Worm (Caenorhabditis elegans) whole organism, L2 larva: ENCODE measurements around the gene ZC190.7.

Experiments
- R02D3.7 ChIP-seq: fragments of 150-350 bp; optimal IDR thresholded peaks from 2 replicates; lab custom pipeline; 2014; ENCODE audit warnings: missing biosample characterization, missing genetic modification characterization
- Y55F3AM.14 ChIP-seq: fragments of 200-800 bp; sonication (Bioruptor generic); optimal IDR thresholded peaks from 2 replicates; lab custom pipeline; 2018; ENCODE audit warnings: mild to moderate bottlenecking, missing genetic modification characterization, missing compliant biosample characterization
- ZK546.5 ChIP-seq: sonication (generic microtip); optimal IDR thresholded peaks from 2 replicates; lab custom pipeline; 2017; ENCODE audit warnings: missing biosample characterization, missing genetic modification characterization
- alr-1 ChIP-seq: fragments of 150-350 bp; optimal IDR thresholded peaks from 2 replicates; lab custom pipeline; 2014; ENCODE audit warnings: missing biosample characterization, missing genetic modification characterization
- aly-2 ChIP-seq: fragments of 150-350 bp; optimal IDR thresholded peaks from 2 replicates; lab custom pipeline; 2014; ENCODE audit warnings: missing biosample characterization, missing genetic modification characterization
- ceh-82 ChIP-seq: fragments of 150-350 bp; optimal IDR thresholded peaks from 2 replicates; lab custom pipeline; 2014; ENCODE audit warnings: missing biosample characterization, missing genetic modification characterization
- crh-2 ChIP-seq: sonication (generic microtip); optimal IDR thresholded peaks from 2 replicates; lab custom pipeline; 2017; ENCODE audit warnings: missing biosample characterization, missing genetic modification characterization
- elt-1 ChIP-seq: fragments of 150-350 bp; optimal IDR thresholded peaks from 2 replicates; lab custom pipeline; 2014; ENCODE audit warnings: missing biosample characterization, missing genetic modification characterization
- fos-1 ChIP-seq: fragments of 150-350 bp; optimal IDR thresholded peaks from 2 replicates; lab custom pipeline; 2014; ENCODE audit warnings: missing biosample characterization, missing genetic modification characterization
- gmeb-1 ChIP-seq: fragments of 150-350 bp; optimal IDR thresholded peaks from 2 replicates; lab custom pipeline; 2014; ENCODE audit warnings: missing biosample characterization, missing genetic modification characterization
- lin-11 ChIP-seq: fragments of 150-350 bp; sonication (generic microtip); optimal IDR thresholded peaks from 2 replicates; lab custom pipeline; 2014; ENCODE audit warnings: missing biosample characterization, missing genetic modification characterization, inconsistent platforms, mixed read lengths
- lin-39 ChIP-seq: fragments of 150-350 bp; optimal IDR thresholded peaks from 2 replicates; lab custom pipeline; 2014; ENCODE audit warnings: missing biosample characterization, missing genetic modification reagents, missing genetic modification characterization
- lsy-2 ChIP-seq, 2 experiments: fragments of 150-350 bp in 1 of 2; sonication (generic microtip) in 1 of 2; optimal IDR thresholded peaks; 2 replicates each; lab custom pipeline; 2014 to 2017; ENCODE audit warnings: missing biosample characterization in 2 of 2, missing genetic modification characterization in 2 of 2
- mbf-1 ChIP-seq: sonication (generic microtip); optimal IDR thresholded peaks from 2 replicates; lab custom pipeline; 2017; ENCODE audit warnings: missing biosample characterization, missing genetic modification characterization
- nhr-10 ChIP-seq: sonication (generic microtip); optimal IDR thresholded peaks from 2 replicates; lab custom pipeline; 2017; ENCODE audit warnings: missing biosample characterization, missing genetic modification characterization
- nhr-129 ChIP-seq: fragments of 150-350 bp; optimal IDR thresholded peaks from 2 replicates; lab custom pipeline; 2014; ENCODE audit warnings: missing biosample characterization, missing genetic modification characterization
- nhr-21 ChIP-seq: fragments of 150-350 bp; optimal IDR thresholded peaks from 2 replicates; lab custom pipeline; 2014; ENCODE audit warnings: missing biosample characterization, missing genetic modification characterization
- nhr-23 ChIP-seq: fragments of 150-350 bp; optimal IDR thresholded peaks from 2 replicates; lab custom pipeline; 2014; ENCODE audit warnings: missing biosample characterization, missing genetic modification reagents, missing genetic modification characterization
- nhr-237 ChIP-seq: fragments of 150-350 bp; optimal IDR thresholded peaks from 2 replicates; lab custom pipeline; 2014; ENCODE audit warnings: missing biosample characterization, missing genetic modification characterization
- nhr-25 ChIP-seq: fragments of 150-350 bp; sonication (generic microtip); optimal IDR thresholded peaks from 3 replicates; lab custom pipeline; 2014; ENCODE audit warnings: missing biosample characterization, missing genetic modification characterization
- nhr-6 ChIP-seq: fragments of 150-350 bp; optimal IDR thresholded peaks from 2 replicates; lab custom pipeline; 2014; ENCODE audit warnings: missing biosample characterization, missing genetic modification characterization
- peb-1 ChIP-seq: fragments of 150-350 bp; optimal IDR thresholded peaks from 2 replicates; lab custom pipeline; 2014; ENCODE audit warnings: missing biosample characterization, missing genetic modification characterization
- sem-4 ChIP-seq: fragments of 150-350 bp; optimal IDR thresholded peaks from 2 replicates; lab custom pipeline; 2014; ENCODE audit warnings: missing biosample characterization, missing genetic modification reagents, missing genetic modification characterization
- skn-1 ChIP-seq: sonication (generic microtip); optimal IDR thresholded peaks from 2 replicates; lab custom pipeline; 2017; ENCODE audit warnings: missing biosample characterization, missing genetic modification characterization
- sma-9 ChIP-seq, 2 experiments: fragments of 150-350 bp in 1 of 2; sonication (generic microtip) in 1 of 2; optimal IDR thresholded peaks; 2 replicates each; lab custom pipeline; 2014 to 2016; ENCODE audit warnings: missing genetic modification characterization in 2 of 2, mild to moderate bottlenecking in 1 of 2, missing biosample characterization in 1 of 2, missing compliant biosample characterization in 1 of 2, missing genetic modification reagents in 1 of 2, moderate library complexity in 1 of 2
- snpc-4 ChIP-seq: fragments of 150-350 bp; optimal IDR thresholded peaks from 2 replicates; lab custom pipeline; 2014; ENCODE audit warnings: missing biosample characterization, missing genetic modification characterization
- unc-62 ChIP-seq: fragments of 150-350 bp; optimal IDR thresholded peaks from 2 replicates; lab custom pipeline; 2014; ENCODE audit warnings: missing biosample characterization, missing genetic modification reagents, missing genetic modification characterization
- zag-1 ChIP-seq: fragments of 150-350 bp; optimal IDR thresholded peaks from 2 replicates; lab custom pipeline; 2014; ENCODE audit warnings: missing biosample characterization, missing genetic modification characterization
- ztf-1 ChIP-seq: fragments of 200-800 bp; sonication (Bioruptor generic); conservative IDR thresholded peaks from 2 replicates; pipeline ENCODE4 v1.3.6; 2022; ENCODE audit warnings: missing genetic modification characterization, missing compliant biosample characterization
- ztf-11 ChIP-seq: sonication (generic microtip); optimal IDR thresholded peaks from 2 replicates; lab custom pipeline; 2017; ENCODE audit warnings: missing biosample characterization, missing genetic modification characterization
- ztf-4 ChIP-seq: fragments of 150-350 bp; optimal IDR thresholded peaks from 2 replicates; lab custom pipeline; 2014; ENCODE audit warnings: missing biosample characterization, missing genetic modification characterization

The ZC190.7 gene

DNA sequence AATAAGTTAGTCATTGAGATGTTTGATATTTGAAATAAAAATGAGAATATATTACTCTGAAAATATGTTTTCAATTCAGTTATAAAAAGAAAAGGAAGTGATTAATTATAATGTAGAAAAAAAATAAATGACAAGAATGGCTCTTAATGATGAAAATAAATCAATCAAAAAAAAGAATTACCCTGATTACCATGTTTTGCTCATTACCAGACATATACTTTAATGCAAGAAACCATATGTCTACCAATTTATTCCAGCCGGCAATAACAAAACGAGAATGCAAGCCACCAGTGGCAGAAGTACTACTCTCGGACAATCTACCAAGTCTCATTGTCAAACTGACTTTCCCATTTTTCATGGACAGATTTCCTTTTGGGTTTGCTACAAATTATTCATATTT lies 2.9 kb downstream of the ZC190.7 start:
- TF ChIP-seq alr-1 (tag; lab: Kevin White, UChicago) (no peak), ztf-4 (tag; lab: Kevin White, UChicago) (no peak), nhr-237 (tag; lab: Kevin White, UChicago) (no peak), fos-1 (tag; lab: Kevin White, UChicago) (no peak)

DNA sequence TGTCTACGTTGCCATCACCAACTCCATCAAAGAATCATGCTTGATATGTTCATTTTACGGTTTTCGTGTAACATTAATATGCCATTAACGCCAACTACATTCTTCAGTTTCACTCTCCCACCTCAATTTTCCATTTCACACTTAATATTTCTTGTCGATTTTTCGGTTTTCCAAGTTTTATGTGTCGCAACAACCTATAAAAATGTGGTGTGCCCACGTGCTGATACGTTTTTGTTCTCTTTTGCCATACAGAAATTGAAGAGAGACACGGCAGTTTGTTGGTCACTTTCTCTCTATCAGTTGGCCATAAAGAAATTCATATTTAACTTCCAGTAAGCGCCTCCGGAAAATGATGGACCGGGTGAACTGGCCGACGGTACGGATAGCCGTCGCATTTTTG lies 3.9 kb downstream of the ZC190.7 start, which contains the start of gene cln-3.3:
Gene cln-3.3 (plus strand): TSS at position 334 of the 400 bp plus-strand sequence.
- TF ChIP-seq ceh-82 (tag; lab: Kevin White, UChicago) (no peak), fos-1 (tag; lab: Kevin White, UChicago) (peak; percentile 15)

DNA sequence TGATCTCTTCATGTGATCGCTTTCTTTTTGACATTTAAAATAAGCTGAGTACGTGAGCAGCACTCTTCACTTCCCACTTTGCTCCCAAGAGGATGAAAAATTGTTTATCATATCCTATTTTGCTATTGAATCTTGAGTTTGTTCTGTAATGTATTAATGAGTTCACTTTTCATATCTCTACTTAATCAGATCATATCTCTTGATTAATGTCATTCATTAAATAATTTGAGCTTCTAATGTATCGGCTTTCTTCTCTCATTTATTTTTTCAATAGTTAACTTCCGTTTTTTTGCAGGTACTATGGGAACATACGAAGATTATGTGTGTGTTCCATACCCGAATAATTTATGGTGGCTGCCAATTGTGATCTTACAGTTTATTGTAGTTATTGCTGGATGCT lies 5.6 kb downstream of the ZC190.7 start, which contains the start of gene ZC190.2:
Gene ZC190.2 (plus strand): TSS at position 301 of the 400 bp plus-strand sequence.
- TF ChIP-seq nhr-129 (tag; lab: Kevin White, UChicago) (no peak), elt-1 (tag; lab: Kevin White, UChicago) (no peak), skn-1 (no peak), nhr-10 (tag; lab: Kevin White, UChicago) (no peak), nhr-21 (tag; lab: Kevin White, UChicago) (no peak), ztf-11 (tag; lab: Kevin White, UChicago) (no peak), nhr-237 (tag; lab: Kevin White, UChicago) (no peak), R02D3.7 (no peak), unc-62 (GFP tag; lab: Kevin White, UChicago) (no peak), ZK546.5 (tag; lab: Kevin White, UChicago) (no peak), sem-4 (tag; lab: Kevin White, UChicago) (no peak), lin-39 (tag; lab: Kevin White, UChicago) (no peak), alr-1 (tag; lab: Kevin White, UChicago) (no peak), nhr-6 (no peak), mbf-1 (no peak), zag-1 (tag; lab: Kevin White, UChicago) (no peak), gmeb-1 (tag; lab: Kevin White, UChicago) (no peak), lsy-2 (tag; optimal IDR thresholded peaks at IDR 0.05; lab: Kevin White, UChicago) (no peak), ztf-4 (tag; lab: Kevin White, UChicago) (no peak)
- TF ChIP-seq, all 48 proteins: peak for 0

ce11 chrV:8677193-8677592 lies 9.5 kb downstream of the ZC190.7 start, which contains the start of gene ZC190.6:
Gene ZC190.6, minus strand, starts transcription at chrV:8677293.
- TF ChIP-seq peb-1 = no peak
- no peak for TF ChIP-seq crh-2 (tag; lab: Kevin White, UChicago)
- no peak for TF ChIP-seq nhr-23
- no peak for TF ChIP-seq ztf-1 (GFP tag; lab: Robert Waterston, UW)
- TF ChIP-seq, all 48 proteins: peak for 0

DNA sequence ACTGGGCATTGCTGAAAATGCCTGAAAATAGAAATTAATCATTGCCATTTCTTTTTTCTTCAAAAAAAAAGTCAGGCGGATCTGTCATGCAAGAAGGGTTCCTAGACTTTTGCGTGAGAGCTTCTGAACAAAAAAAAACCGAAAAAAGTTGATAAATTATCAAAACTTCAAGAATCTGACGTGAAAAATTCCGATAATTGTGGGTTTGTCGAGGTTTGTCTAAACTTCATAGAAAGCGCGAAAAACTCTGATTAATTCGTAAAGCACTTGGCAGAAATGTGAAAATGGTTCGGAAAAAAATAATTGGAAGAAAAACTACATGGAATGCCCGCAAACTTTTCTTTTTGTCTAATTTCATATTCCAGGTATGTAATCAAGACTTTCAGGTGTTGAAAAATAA lies 13.2 kb downstream of the ZC190.7 start, which contains the start of gene ZC190.5:
Gene ZC190.5 (minus strand): TSS at position 101 of the 400 bp plus-strand sequence.
- TF ChIP-seq Y55F3AM.14 (no peak), nhr-129 (tag; lab: Kevin White, UChicago) (no peak), aly-2 (no peak), nhr-23 (no peak)

- no peak for TF ChIP-seq lin-11 (tag; lab: Kevin White, UChicago)
- no peak for TF ChIP-seq sma-9 (GFP tag; optimal IDR thresholded peaks at IDR 0.05; lab: Kevin White, UChicago)
- TF ChIP-seq sma-9 (tag; optimal IDR thresholded peaks at IDR 0.05; lab: Kevin White, UChicago) = no peak
- TF ChIP-seq snpc-4 (tag; lab: Kevin White, UChicago) = no peak
- TF ChIP-seq nhr-25 (tag; lab: Kevin White, UChicago) = peak; percentile 7
Observed at ce11 chrV:8671568-8672123, 15.0 kb downstream of the ZC190.7 start.
